Fruit fly (Drosophila melanogaster) whole organism, embryonic: ENCODE data around the gene SPARC.

Experiments
- Antp ChIP-seq: fragments of 200-800 bp; sonication (Bioruptor generic); optimal IDR thresholded peaks from 3 replicates; lab custom pipeline; 2016; ENCODE audit warnings: missing biosample characterization, missing genetic modification characterization
- Atf3 ChIP-seq: fragments of 200-800 bp; sonication (Bioruptor generic); optimal IDR thresholded peaks from 3 replicates; lab custom pipeline; 2016; ENCODE audit warnings: missing biosample characterization, missing genetic modification characterization
- Blimp-1 ChIP-seq: fragments of 200-800 bp; sonication (Bioruptor generic); optimal IDR thresholded peaks from 3 replicates; lab custom pipeline; 2018; ENCODE audit warnings: missing biosample characterization, missing genetic modification characterization, mild to moderate bottlenecking, moderate library complexity, missing genetic modification reagents
- CG10147 ChIP-seq: fragments of 200-800 bp; sonication (Bioruptor generic); optimal IDR thresholded peaks from 2 replicates; lab custom pipeline; 2019; ENCODE audit warnings: missing biosample characterization, mild to moderate bottlenecking, missing genetic modification characterization, moderate library complexity
- CG11093 ChIP-seq: fragments of 200-800 bp; sonication (Bioruptor generic); IDR thresholded peaks from 3 replicates; pipeline ENCODE4 v1.3.6; 2022; ENCODE audit warnings: missing biosample characterization, missing genetic modification characterization
- CG12236 ChIP-seq: fragments of 200-800 bp; sonication (Bioruptor generic); optimal IDR thresholded peaks from 2 replicates; lab custom pipeline; 2016; ENCODE audit warnings: missing biosample characterization, missing genetic modification characterization
- CG12659 ChIP-seq: fragments of 200-800 bp; sonication (Bioruptor generic); optimal IDR thresholded peaks from 3 replicates; lab custom pipeline; 2017; ENCODE audit warnings: mild to moderate bottlenecking, missing biosample characterization, missing genetic modification reagents, missing genetic modification characterization
- CG17612 ChIP-seq: fragments of 200-800 bp; sonication (Bioruptor generic); IDR thresholded peaks from 2 replicates; pipeline ENCODE4 v1.3.6; 2022; ENCODE audit warnings: missing biosample characterization, missing genetic modification characterization
- CG18262 ChIP-seq: fragments of 200-800 bp; optimal IDR thresholded peaks from 3 replicates; lab custom pipeline; 2019; ENCODE audit warnings: missing biosample characterization, mild to moderate bottlenecking, missing genetic modification characterization, moderate library complexity
- CG31388 ChIP-seq: fragments of 200-800 bp; sonication (Bioruptor generic); optimal IDR thresholded peaks from 2 replicates; lab custom pipeline; 2016; ENCODE audit warnings: missing biosample characterization, missing genetic modification characterization
- CG4854 ChIP-seq: fragments of 200-800 bp; sonication (Bioruptor generic); optimal IDR thresholded peaks from 2 replicates; lab custom pipeline; 2016; ENCODE audit warnings: missing biosample characterization, missing genetic modification characterization, inconsistent platforms
- D ChIP-seq, 2 experiments: fragments of 200-800 bp in 1 of 2; fragments of >200 bp in 1 of 2; sonication (Bioruptor generic) in 1 of 2; optimal IDR thresholded peaks; 2 replicates in 1 of 2; 3 replicates in 1 of 2; lab custom pipeline; 2017; ENCODE audit warnings: mild to moderate bottlenecking in 1 of 2, missing biosample characterization in 1 of 2, missing genetic modification characterization in 1 of 2, missing genetic modification reagents in 1 of 2
- Ets65A ChIP-seq: fragments of 200-800 bp; sonication (Bioruptor generic); peaks from one replicate; lab custom pipeline; 2016; ENCODE audit warnings: missing biosample characterization, missing genetic modification characterization
- GATAe ChIP-seq: fragments of 200-800 bp; sonication (Bioruptor generic); conservative IDR thresholded peaks from 2 replicates; pipeline ENCODE4 v1.3.6; 2022; ENCODE audit warnings: missing biosample characterization, missing genetic modification characterization
- H2.0 ChIP-seq: fragments of 200-800 bp; sonication (Bioruptor generic); IDR thresholded peaks from 2 replicates; pipeline ENCODE4 v1.3.6; 2022; ENCODE audit warnings: missing biosample characterization, missing genetic modification characterization
- Hmr ChIP-seq: fragments of 200-800 bp; sonication (Bioruptor generic); optimal IDR thresholded peaks from 3 replicates; lab custom pipeline; 2017; ENCODE audit warnings: mild to moderate bottlenecking, missing biosample characterization, missing genetic modification reagents, missing genetic modification characterization
- Hmx ChIP-seq: fragments of 200-800 bp; sonication (Bioruptor generic); optimal IDR thresholded peaks from 2 replicates; lab custom pipeline; 2016; ENCODE audit warnings: missing biosample characterization, missing genetic modification characterization
- Kr ChIP-seq: fragments of 200-800 bp; sonication (Bioruptor generic); optimal IDR thresholded peaks from 2 replicates; lab custom pipeline; 2017; ENCODE audit warnings: missing biosample characterization, mild to moderate bottlenecking, missing genetic modification characterization
- Med ChIP-seq: fragments of 200-800 bp; sonication (Bioruptor generic); peaks from one replicate; lab custom pipeline; 2016; ENCODE audit warnings: missing biosample characterization, missing genetic modification characterization, mild to moderate bottlenecking, inconsistent platforms, moderate library complexity
- Meics ChIP-seq: fragments of 200-800 bp; sonication (Bioruptor generic); optimal IDR thresholded peaks from 2 replicates; lab custom pipeline; 2017; ENCODE audit warnings: missing biosample characterization, mild to moderate bottlenecking, missing genetic modification characterization
- NC2β ChIP-seq: fragments of 200-800 bp; sonication (Bioruptor generic); optimal IDR thresholded peaks from 2 replicates; lab custom pipeline; 2016; ENCODE audit warnings: missing biosample characterization, missing genetic modification characterization
- Nf-YA ChIP-seq: fragments of 200-800 bp; sonication (Bioruptor generic); IDR thresholded peaks from 2 replicates; pipeline ENCODE4 v1.3.6; 2022; ENCODE audit warnings: missing biosample characterization, missing genetic modification characterization
- NfI ChIP-seq: fragments of 200-800 bp; sonication (Bioruptor generic); optimal IDR thresholded peaks from 3 replicates; lab custom pipeline; 2018; ENCODE audit warnings: missing biosample characterization, mild to moderate bottlenecking, missing genetic modification characterization, moderate library complexity
- Pdp1 ChIP-seq, 2 experiments: fragments of 200-800 bp; sonication (Bioruptor generic); optimal IDR thresholded peaks; 3 replicates each; lab custom pipeline; 2016; ENCODE audit warnings: missing biosample characterization in 2 of 2, missing genetic modification characterization in 2 of 2, mild to moderate bottlenecking in 1 of 2, moderate library complexity in 1 of 2
- Sin3A ChIP-seq: fragments of >200 bp; optimal IDR thresholded peaks from 2 replicates; lab custom pipeline; 2018
- Sox100B ChIP-seq: fragments of 200-800 bp; sonication (Bioruptor generic); optimal IDR thresholded peaks from 3 replicates; lab custom pipeline; 2018; ENCODE audit warnings: missing biosample characterization, mild to moderate bottlenecking, missing genetic modification characterization
- Ssrp ChIP-seq: fragments of 200-800 bp; sonication (Bioruptor generic); optimal IDR thresholded peaks from 2 replicates; lab custom pipeline; 2018; ENCODE audit warnings: missing biosample characterization, mild to moderate bottlenecking, missing genetic modification characterization, moderate library complexity
- ac ChIP-seq: fragments of 200-800 bp; sonication (Bioruptor generic); optimal IDR thresholded peaks from 3 replicates; lab custom pipeline; 2017; ENCODE audit warnings: missing biosample characterization, mild to moderate bottlenecking, missing genetic modification characterization
- aop ChIP-seq: fragments of 200-800 bp; sonication (Bioruptor generic); IDR thresholded peaks from 2 replicates; pipeline ENCODE4 v1.3.6; 2022; ENCODE audit warnings: missing biosample characterization, missing genetic modification characterization
- ase ChIP-seq: fragments of 200-800 bp; sonication (Bioruptor generic); IDR thresholded peaks from 3 replicates; pipeline ENCODE4 v1.3.6; 2022; ENCODE audit warnings: missing biosample characterization, missing genetic modification characterization
- az2 ChIP-seq: fragments of 200-800 bp; sonication (Bioruptor generic); optimal IDR thresholded peaks from 3 replicates; lab custom pipeline; 2016; ENCODE audit warnings: missing biosample characterization, missing genetic modification characterization
- bowl ChIP-seq: fragments of 200-800 bp; sonication (Bioruptor generic); IDR thresholded peaks from 2 replicates; pipeline ENCODE4 v1.3.6; 2022; ENCODE audit warnings: missing biosample characterization, missing genetic modification characterization
- croc ChIP-seq: fragments of 200-800 bp; sonication (Bioruptor generic); conservative IDR thresholded peaks from 3 replicates; pipeline ENCODE4 v1.3.6; 2022; ENCODE audit warnings: missing biosample characterization, missing genetic modification characterization
- dan ChIP-seq: fragments of 200-800 bp; sonication (Bioruptor generic); IDR thresholded peaks from 2 replicates; pipeline ENCODE4 v1.3.6; 2022; ENCODE audit warnings: missing biosample characterization, missing genetic modification characterization
- dimm ChIP-seq: fragments of 200-800 bp; sonication (Bioruptor generic); IDR thresholded peaks from 2 replicates; pipeline ENCODE4 v1.3.6; 2022; ENCODE audit warnings: missing biosample characterization, missing genetic modification characterization
- dysf ChIP-seq: fragments of 200-800 bp; sonication (Bioruptor generic); IDR thresholded peaks from 3 replicates; pipeline ENCODE4 v1.3.6; 2022; ENCODE audit warnings: missing biosample characterization, missing genetic modification characterization
- ems ChIP-seq: fragments of 200-800 bp; sonication (Bioruptor generic); optimal IDR thresholded peaks from 3 replicates; lab custom pipeline; 2016; ENCODE audit warnings: missing biosample characterization, missing genetic modification characterization
- en ChIP-seq: fragments of 200-800 bp; sonication (Bioruptor generic); optimal IDR thresholded peaks from 2 replicates; lab custom pipeline; 2016; ENCODE audit warnings: missing biosample characterization, missing genetic modification characterization
- fru ChIP-seq: fragments of >200 bp; optimal IDR thresholded peaks from 2 replicates; lab custom pipeline; 2017
- gro ChIP-seq: fragments of 200-800 bp; sonication (Bioruptor generic); optimal IDR thresholded peaks from 2 replicates; lab custom pipeline; 2016; ENCODE audit warnings: missing biosample characterization, missing genetic modification characterization
- her ChIP-seq: fragments of 200-800 bp; sonication (Bioruptor generic); optimal IDR thresholded peaks from 2 replicates; lab custom pipeline; 2016; ENCODE audit warnings: missing biosample characterization, missing genetic modification characterization
- otp ChIP-seq: fragments of 200-800 bp; sonication (Bioruptor generic); IDR thresholded peaks from 3 replicates; pipeline ENCODE4, ENCODE4 v1.3.6; 2022; ENCODE audit warnings: missing biosample characterization, missing genetic modification characterization
- pita ChIP-seq: fragments of 200-800 bp; sonication (Bioruptor generic); optimal IDR thresholded peaks from 2 replicates; lab custom pipeline; 2017; ENCODE audit warnings: missing biosample characterization, mild to moderate bottlenecking, missing genetic modification characterization
- pros ChIP-seq: fragments of 200-800 bp; sonication (Bioruptor generic); optimal IDR thresholded peaks from 3 replicates; lab custom pipeline; 2019; ENCODE audit warnings: missing biosample characterization, mild to moderate bottlenecking, missing genetic modification characterization, moderate library complexity
- sens ChIP-seq: fragments of 200-800 bp; sonication (Bioruptor generic); peaks from one replicate; lab custom pipeline; 2016; ENCODE audit warnings: missing biosample characterization, missing genetic modification characterization
- sima ChIP-seq: fragments of 200-800 bp; sonication (Bioruptor generic); optimal IDR thresholded peaks from 2 replicates; lab custom pipeline; 2016; ENCODE audit warnings: missing biosample characterization, missing genetic modification characterization
- tin ChIP-seq: fragments of 200-800 bp; sonication (Bioruptor generic); optimal IDR thresholded peaks from 3 replicates; lab custom pipeline; 2016; ENCODE audit warnings: missing biosample characterization, missing genetic modification characterization
- tna ChIP-seq: fragments of 200-800 bp; sonication (Bioruptor generic); IDR thresholded peaks from 2 replicates; pipeline ENCODE4 v1.3.6; 2022; ENCODE audit warnings: missing biosample characterization, missing genetic modification characterization; ENCODE audit not compliant: partially characterized antibody
- twi ChIP-seq: fragments of 200-800 bp; optimal IDR thresholded peaks from 2 replicates; lab custom pipeline; 2019; ENCODE audit warnings: missing biosample characterization, mild to moderate bottlenecking, missing genetic modification characterization, moderate library complexity
- yki ChIP-seq: fragments of >200 bp; optimal IDR thresholded peaks from 3 replicates; lab custom pipeline; 2018
- zfh2 ChIP-seq: fragments of 200-800 bp; sonication (Bioruptor generic); optimal IDR thresholded peaks from 2 replicates; lab custom pipeline; 2016; ENCODE audit warnings: missing biosample characterization, missing genetic modification characterization

Gene SPARC

DNA sequence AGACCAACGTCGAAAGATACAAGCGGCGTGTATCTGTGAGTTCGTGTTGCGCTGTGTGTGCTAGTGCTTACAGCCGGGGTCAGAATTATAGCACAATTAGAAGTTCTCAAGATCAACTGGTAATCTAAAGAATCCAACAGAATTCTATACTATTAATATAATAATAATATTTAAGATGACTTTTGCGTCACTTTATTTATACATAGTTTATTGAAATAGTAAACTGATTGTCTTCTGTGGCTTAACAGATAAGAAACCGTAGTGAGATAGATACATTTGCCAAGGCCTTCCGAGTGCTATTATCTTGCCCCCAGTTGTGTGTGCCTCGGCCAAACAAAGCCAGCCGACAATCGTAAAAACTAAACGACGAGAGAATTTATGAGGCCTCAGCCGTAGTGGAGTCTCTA lies 14.5 kb upstream of the SPARC start (continued):
- no peak for TF ChIP-seq Antp (GFP tag; lab: Kevin White, UChicago)
- TF ChIP-seq croc (GFP tag; lab: Robert Waterston, UW), result peak; percentile 62
- no peak for TF ChIP-seq CG17612 (GFP tag; lab: Robert Waterston, UW)
- TF ChIP-seq gro (GFP tag; lab: Kevin White, UChicago), result no peak
- TF ChIP-seq Hmr (GFP tag; lab: Kevin White, UChicago), result peak; percentile 52
- no peak for TF ChIP-seq Atf3 (GFP tag; lab: Kevin White, UChicago)
- no peak for TF ChIP-seq yki (lab: Kevin White, UChicago)
- TF ChIP-seq otp (GFP tag; lab: Robert Waterston, UW), result peak; percentile 68; the same call in 1 of the 3 replicates
- peak; percentile 24 for TF ChIP-seq pros
- TF ChIP-seq bowl (GFP tag; lab: Robert Waterston, UW), result no peak
- peak; percentile 79 for TF ChIP-seq Kr
- TF ChIP-seq NfI (GFP tag; lab: Kevin White, UChicago), result peak; percentile 41
- peak; percentile 35; the same call in 1 of the 3 replicates for TF ChIP-seq ase (GFP tag; lab: Robert Waterston, UW)
- no peak for TF ChIP-seq dan (GFP tag; lab: Robert Waterston, UW)
- peak; percentile 75 for TF ChIP-seq dysf (GFP tag; lab: Robert Waterston, UW)
- no peak for TF ChIP-seq her (GFP tag; lab: Kevin White, UChicago)
- TF ChIP-seq tin, result peak; percentile 61
- TF ChIP-seq ems (GFP tag; lab: Kevin White, UChicago), result no peak
- TF ChIP-seq CG18262 (tag; lab: Kevin White, UChicago), result peak; percentile 85
- no peak for TF ChIP-seq GATAe (GFP tag; lab: Robert Waterston, UW)
- no peak for TF ChIP-seq NC2β (GFP tag; lab: Kevin White, UChicago)
- TF ChIP-seq CG4854 (GFP tag; lab: Kevin White, UChicago), result no peak
- TF ChIP-seq pita (GFP tag; lab: Kevin White, UChicago), result no peak
- no peak for TF ChIP-seq Pdp1 (GFP tag; optimal IDR thresholded peaks at IDR 0.05; lab: Kevin White, UChicago)
- no peak for TF ChIP-seq CG12236
- no peak for TF ChIP-seq Nf-YA (GFP tag; lab: Robert Waterston, UW)
- TF ChIP-seq ac (GFP tag; lab: Kevin White, UChicago), result peak; percentile 40
- TF ChIP-seq, all 482 proteins: peak for 254

DNA sequence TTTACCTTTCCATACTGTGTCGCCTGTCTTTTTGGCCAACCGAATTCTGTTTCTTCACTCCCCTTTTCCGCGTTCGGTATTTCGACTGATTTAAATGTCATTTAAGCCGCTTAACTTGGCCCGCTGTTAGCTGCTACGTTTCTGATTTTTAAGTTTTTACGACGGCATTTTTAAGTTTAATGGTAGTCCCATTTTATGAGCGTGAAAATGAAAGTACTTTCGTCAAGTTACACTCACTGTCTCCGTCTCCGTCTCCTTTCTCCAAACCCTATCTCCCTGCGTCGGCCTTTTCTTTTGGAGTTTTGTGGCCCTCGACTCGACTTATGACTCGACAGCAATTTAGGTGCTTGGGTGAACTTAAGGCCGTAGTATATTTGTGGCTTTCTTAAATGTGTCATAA lies 13.4 kb upstream of the SPARC start:
- TF ChIP-seq Ssrp (tag; lab: Kevin White, UChicago), result no peak
- peak; percentile 5 for TF ChIP-seq Kr
- TF ChIP-seq aop (GFP tag; lab: Robert Waterston, UW), result no peak
- peak; percentile 62 for TF ChIP-seq Ets65A (GFP tag; lab: Kevin White, UChicago)
- no peak for TF ChIP-seq CG31388 (GFP tag; lab: Kevin White, UChicago)
- TF ChIP-seq Blimp-1 (GFP tag; lab: Kevin White, UChicago), result peak; percentile 76

DNA sequence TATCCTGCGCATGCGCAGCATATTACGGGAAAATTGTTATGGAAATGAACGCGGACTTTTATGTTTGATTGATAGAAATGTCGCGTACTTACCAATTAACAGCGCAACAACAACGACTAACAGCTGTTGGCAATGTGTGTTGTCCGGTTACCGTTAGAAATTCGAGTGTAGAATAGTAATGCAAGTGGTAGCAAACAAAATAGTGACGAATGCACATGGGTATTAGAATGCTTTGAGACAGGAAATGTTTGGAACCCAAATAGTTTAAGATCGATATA lies 11.2 kb upstream of the SPARC start:
- no peak for TF ChIP-seq H2.0 (GFP tag; lab: Robert Waterston, UW)
- TF ChIP-seq Hmx, result no peak
- TF ChIP-seq CG11093 (GFP tag; lab: Robert Waterston, UW), result no peak
- TF ChIP-seq fru (lab: Kevin White, UChicago), result no peak
- TF ChIP-seq sima (GFP tag; lab: Kevin White, UChicago), result no peak
- TF ChIP-seq tna (GFP tag; lab: Robert Waterston, UW), result no peak
- TF ChIP-seq Med (GFP tag; lab: Kevin White, UChicago), result no peak
- TF ChIP-seq en, result no peak
- peak; percentile 11 for TF ChIP-seq Meics (GFP tag; lab: Kevin White, UChicago)
- no peak for TF ChIP-seq zfh2 (GFP tag; lab: Kevin White, UChicago)
- TF ChIP-seq D (optimal IDR thresholded peaks at IDR 0.05; lab: Kevin White, UChicago), result no peak
- TF ChIP-seq D (GFP tag; optimal IDR thresholded peaks at IDR 0.05; lab: Kevin White, UChicago), result no peak
- no peak for TF ChIP-seq dimm (GFP tag; lab: Robert Waterston, UW)
- TF ChIP-seq sens, result peak; percentile 24
- TF ChIP-seq CG10147 (GFP tag; lab: Kevin White, UChicago), result no peak
- no peak for TF ChIP-seq pros
- TF ChIP-seq Sin3A (lab: Kevin White, UChicago), result no peak
- TF ChIP-seq CG12659 (GFP tag; lab: Kevin White, UChicago), result no peak
- TF ChIP-seq Sox100B (GFP tag; lab: Kevin White, UChicago), result no peak
- TF ChIP-seq az2 (GFP tag; lab: Kevin White, UChicago), result no peak
- peak; percentile 97 for TF ChIP-seq twi (tag; lab: Kevin White, UChicago)
- TF ChIP-seq, all 482 proteins: peak for 3
